Worm (Caenorhabditis elegans) whole organism, early embryonic: ENCODE results near the gene flp-27.

ENCODE experiments used
- B0310.2 ChIP-seq: sonication (generic microtip); optimal IDR thresholded peaks from 2 replicates; lab custom pipeline; 2016; ENCODE audit warnings: mild to moderate bottlenecking, missing genetic modification characterization, missing compliant biosample characterization
- F13C5.2 ChIP-seq: sonication (generic microtip); optimal IDR thresholded peaks from 2 replicates; lab custom pipeline; 2017; ENCODE audit warnings: mild to moderate bottlenecking, missing genetic modification characterization, inconsistent platforms, missing compliant biosample characterization
- aly-1 ChIP-seq: sonication (generic microtip); optimal IDR thresholded peaks from 2 replicates; lab custom pipeline; 2016; ENCODE audit warnings: missing genetic modification characterization, missing compliant biosample characterization
- ama-1 ChIP-seq: fragments of 150-350 bp; optimal IDR thresholded peaks from 2 replicates; lab custom pipeline; 2014
- ceh-13 ChIP-seq: fragments of 200-800 bp; sonication (Bioruptor generic); optimal IDR thresholded peaks from 2 replicates; lab custom pipeline; 2018; ENCODE audit warnings: mild to moderate bottlenecking, missing genetic modification characterization, missing compliant biosample characterization
- ceh-36 ChIP-seq: sonication (generic microtip); optimal IDR thresholded peaks from 2 replicates; lab custom pipeline; 2016; ENCODE audit warnings: missing genetic modification characterization, inconsistent platforms, missing compliant biosample characterization
- ets-7 ChIP-seq: sonication (generic microtip); optimal IDR thresholded peaks from 2 replicates; lab custom pipeline; 2016; ENCODE audit warnings: missing genotype, missing genetic modification characterization, missing compliant biosample characterization
- flt-1 ChIP-seq: fragments of 200-800 bp; sonication (Bioruptor generic); IDR thresholded peaks from 2 replicates; pipeline ENCODE4 v1.3.6; 2022; ENCODE audit warnings: missing genetic modification characterization, missing compliant biosample characterization
- hmbx-1 ChIP-seq: sonication (generic microtip); optimal IDR thresholded peaks from 2 replicates; lab custom pipeline; 2016; ENCODE audit warnings: mild to moderate bottlenecking, missing genetic modification characterization, missing compliant biosample characterization
- hmg-4 ChIP-seq: fragments of 200-800 bp; sonication (Bioruptor generic); optimal IDR thresholded peaks from 2 replicates; lab custom pipeline; 2018; ENCODE audit warnings: mild to moderate bottlenecking, missing genetic modification characterization, missing compliant biosample characterization
- hnd-1 ChIP-seq: sonication (generic microtip); optimal IDR thresholded peaks from 2 replicates; lab custom pipeline; 2016; ENCODE audit warnings: missing genetic modification characterization, missing compliant biosample characterization
- pes-1 ChIP-seq: fragments of 200-800 bp; sonication (Bioruptor generic); IDR thresholded peaks from 2 replicates; pipeline ENCODE4 v1.3.6; 2022; ENCODE audit warnings: missing genetic modification reagents, missing genetic modification characterization, missing compliant biosample characterization
- scrt-1 ChIP-seq: fragments of 200-800 bp; sonication (Bioruptor generic); IDR thresholded peaks from 2 replicates; pipeline ENCODE4 v1.3.6; 2022; ENCODE audit warnings: missing genetic modification characterization, missing compliant biosample characterization
- sea-1 ChIP-seq: fragments of 200-800 bp; sonication (Bioruptor generic); conservative IDR thresholded peaks from 2 replicates; pipeline ENCODE4 v1.3.6; 2022; ENCODE audit warnings: missing genetic modification characterization, missing compliant biosample characterization
- tbx-11 ChIP-seq: fragments of 200-800 bp; sonication (Bioruptor generic); IDR thresholded peaks from 2 replicates; pipeline ENCODE4 v1.3.6; 2022; ENCODE audit warnings: missing genetic modification characterization, missing compliant biosample characterization
- tbx-37 ChIP-seq: fragments of 200-800 bp; sonication (Bioruptor generic); conservative IDR thresholded peaks from 2 replicates; pipeline ENCODE4 v1.3.6; 2022; ENCODE audit warnings: missing genetic modification reagents, missing genetic modification characterization, missing compliant biosample characterization
- tra-4 ChIP-seq: sonication (generic microtip); optimal IDR thresholded peaks from 2 replicates; lab custom pipeline; 2017; ENCODE audit warnings: missing genetic modification characterization, missing compliant biosample characterization

flp-27 gene

ce11 chrII:5680703-5681102, at the start of gene flp-27:
Gene flp-27, plus strand, starts transcription at chrII:5681003.
- TF ChIP-seq ets-7 (tag; lab: Kevin White, UChicago) (no peak), pes-1 (GFP tag; lab: Robert Waterston, UW) (no peak), ceh-36 (no peak), sea-1 (no peak), hmbx-1 (no peak), F13C5.2 (tag; lab: Kevin White, UChicago) (no peak), ama-1 (lab: Kevin White, UChicago) (no peak), tbx-11 (GFP tag; lab: Robert Waterston, UW) (no peak), hnd-1 (no peak), tbx-37 (GFP tag; lab: Robert Waterston, UW) (no peak), ceh-13 (no peak), tra-4 (tag; lab: Kevin White, UChicago) (no peak), B0310.2 (tag; lab: Kevin White, UChicago) (no peak), flt-1 (no peak), hmg-4 (GFP tag; lab: Kevin White, UChicago) (no peak), scrt-1 (GFP tag; lab: Robert Waterston, UW) (no peak), aly-1 (tag; lab: Kevin White, UChicago) (no peak)

- no peak for TF ChIP-seq pes-1 (GFP tag; lab: Robert Waterston, UW)
- TF ChIP-seq B0310.2 (tag; lab: Kevin White, UChicago), result no peak
- no peak for TF ChIP-seq tra-4 (tag; lab: Kevin White, UChicago)
- no peak for TF ChIP-seq F13C5.2 (tag; lab: Kevin White, UChicago)
- no peak for TF ChIP-seq scrt-1 (GFP tag; lab: Robert Waterston, UW)
- no peak for TF ChIP-seq aly-1 (tag; lab: Kevin White, UChicago)
- no peak for TF ChIP-seq ets-7 (tag; lab: Kevin White, UChicago)
- TF ChIP-seq hnd-1, result no peak
- no peak for TF ChIP-seq sea-1
- TF ChIP-seq ceh-13, result no peak
- TF ChIP-seq ama-1 (lab: Kevin White, UChicago), result no peak
- no peak for TF ChIP-seq ceh-36
Measured at ce11 chrII:5633453-5633852, 47.4 kb upstream of the flp-27 start.

DNA sequence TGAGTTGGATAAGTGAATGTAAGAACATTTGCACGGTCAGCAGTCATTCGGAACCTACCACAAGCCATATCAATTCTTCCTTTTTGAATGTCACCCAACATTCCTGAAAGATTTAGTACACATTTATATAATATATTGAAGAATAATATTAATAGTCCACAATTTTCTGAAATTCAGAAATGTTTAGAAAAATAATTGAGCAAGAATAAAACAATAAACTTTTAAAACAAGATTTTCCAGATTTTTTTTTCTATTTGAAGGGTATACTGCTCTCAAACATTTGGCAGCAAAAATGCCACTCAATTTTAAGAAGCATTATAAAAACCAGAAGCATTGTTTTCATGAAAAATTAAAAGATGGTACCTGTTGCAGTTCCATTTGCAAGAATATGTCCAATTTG, 44.0 kb upstream of the flp-27 start, which contains the start of gene F59E12.8:
Gene F59E12.8, minus strand, starts transcription at position 101 of the 400 bp plus-strand sequence.
- TF ChIP-seq flt-1 (no peak), hmg-4 (GFP tag; lab: Kevin White, UChicago) (no peak), pes-1 (GFP tag; lab: Robert Waterston, UW) (no peak)

ce11 chrII:5638059-5638458, 42.7 kb upstream of the flp-27 start, which contains the start of gene F59E12.3:
Gene F59E12.3, plus strand, starts transcription at chrII:5638359.
- TF ChIP-seq tbx-37 (GFP tag; lab: Robert Waterston, UW), result no peak
- no peak for TF ChIP-seq ceh-36
- no peak for TF ChIP-seq B0310.2 (tag; lab: Kevin White, UChicago)
- no peak for TF ChIP-seq ets-7 (tag; lab: Kevin White, UChicago)
- TF ChIP-seq flt-1, result no peak
- TF ChIP-seq tbx-11 (GFP tag; lab: Robert Waterston, UW), result no peak
- TF ChIP-seq tra-4 (tag; lab: Kevin White, UChicago), result no peak
- TF ChIP-seq ceh-13, result no peak
- no peak for TF ChIP-seq hnd-1
- no peak for TF ChIP-seq sea-1
- TF ChIP-seq ama-1 (lab: Kevin White, UChicago), result no peak

DNA sequence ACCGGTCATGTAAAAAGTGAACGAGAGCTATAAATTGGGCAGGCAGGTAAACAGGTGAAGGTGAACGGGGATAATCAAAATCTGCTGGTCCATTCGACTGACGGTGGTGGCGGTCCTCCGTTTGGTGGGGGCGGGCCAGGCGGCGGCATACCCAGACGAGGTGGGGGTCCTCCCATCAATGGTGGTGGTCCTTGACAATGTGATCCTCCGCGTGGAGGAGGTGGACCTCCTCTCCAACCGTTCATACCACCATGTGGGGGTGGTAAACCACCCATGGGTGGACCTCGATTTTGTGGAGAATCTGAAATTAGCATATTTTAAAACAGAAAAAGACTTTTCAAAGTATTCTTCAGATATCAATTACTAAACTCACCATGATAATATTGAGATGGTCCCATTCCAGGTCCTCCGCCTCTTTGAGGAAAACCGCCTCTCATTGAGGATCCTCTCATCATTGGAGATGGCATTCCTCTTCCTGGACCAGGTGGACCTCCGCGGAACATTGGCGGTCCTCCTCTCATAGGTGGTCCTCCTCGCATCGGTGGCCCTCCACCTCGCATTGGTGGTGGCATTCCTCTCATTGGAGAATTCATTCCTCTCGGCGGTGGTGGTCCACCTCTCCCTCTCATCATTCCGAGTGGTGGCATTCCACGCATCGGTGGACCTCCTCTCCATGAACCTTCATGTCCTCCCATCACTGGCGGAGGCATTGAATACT, 40.3 kb upstream of the flp-27 start:
- no peak for TF ChIP-seq scrt-1 (GFP tag; lab: Robert Waterston, UW)
- TF ChIP-seq pes-1 (GFP tag; lab: Robert Waterston, UW), result no peak
- TF ChIP-seq ceh-13, result no peak
- no peak for TF ChIP-seq hnd-1
- TF ChIP-seq B0310.2 (tag; lab: Kevin White, UChicago), result no peak
- TF ChIP-seq ama-1 (lab: Kevin White, UChicago), result no peak
- TF ChIP-seq tbx-37 (GFP tag; lab: Robert Waterston, UW), result no peak
- TF ChIP-seq sea-1, result no peak
- TF ChIP-seq hmbx-1, result no peak

- no peak for TF ChIP-seq tbx-11 (GFP tag; lab: Robert Waterston, UW)
- TF ChIP-seq aly-1 (tag; lab: Kevin White, UChicago), result no peak
- TF ChIP-seq B0310.2 (tag; lab: Kevin White, UChicago), result no peak
- no peak for TF ChIP-seq F13C5.2 (tag; lab: Kevin White, UChicago)
- TF ChIP-seq scrt-1 (GFP tag; lab: Robert Waterston, UW), result no peak
- no peak for TF ChIP-seq ceh-36
- no peak for TF ChIP-seq sea-1
- no peak for TF ChIP-seq ceh-13
- TF ChIP-seq flt-1, result no peak
- TF ChIP-seq pes-1 (GFP tag; lab: Robert Waterston, UW), result no peak
- TF ChIP-seq hnd-1, result no peak
- TF ChIP-seq tbx-37 (GFP tag; lab: Robert Waterston, UW), result no peak
Measured at ce11 chrII:5642110-5642509, 38.7 kb upstream of the flp-27 start.

- TF ChIP-seq scrt-1 (GFP tag; lab: Robert Waterston, UW), result no peak
- TF ChIP-seq ceh-36, result no peak
- no peak for TF ChIP-seq hmg-4 (GFP tag; lab: Kevin White, UChicago)
- no peak for TF ChIP-seq ama-1 (lab: Kevin White, UChicago)
- TF ChIP-seq F13C5.2 (tag; lab: Kevin White, UChicago), result no peak
- TF ChIP-seq pes-1 (GFP tag; lab: Robert Waterston, UW), result no peak
- TF ChIP-seq sea-1, result no peak
- no peak for TF ChIP-seq B0310.2 (tag; lab: Kevin White, UChicago)
- TF ChIP-seq aly-1 (tag; lab: Kevin White, UChicago), result no peak
- no peak for TF ChIP-seq flt-1
- TF ChIP-seq tbx-11 (GFP tag; lab: Robert Waterston, UW), result no peak
- TF ChIP-seq tra-4 (tag; lab: Kevin White, UChicago), result no peak
- TF ChIP-seq hmbx-1, result no peak
Measured at ce11 chrII:5646942-5647341, 33.9 kb upstream of the flp-27 start, which contains the start of gene F59E12.9. Gene F59E12.9, minus strand, starts transcription at chrII:5647042.
